Fruit fly (Drosophila melanogaster): ENCODE data around the gene ppk10.

The ppk10 gene

dm6 chr2L:10442048-10442790 is 10.0 kb downstream of the ppk10 start, which contains the start of gene loh (continued):
- TF ChIP-seq HmgD (GFP tag; optimal IDR thresholded peaks at IDR 0.05) (no peak), CG3995 (GFP tag; optimal IDR thresholded peaks at IDR 0.05) (no peak), trh (GFP tag; optimal IDR thresholded peaks at IDR 0.05) (peak; percentile 7), HLH3B (GFP tag; IDR thresholded peaks at IDR 0.05) (0 out of 2 replicates have a peak, but pooled peaks have one; percentile 45), Med (GFP tag) (peak; percentile 66), hkb (optimal IDR thresholded peaks at IDR 0.05) (no peak), hkb (GFP tag; IDR thresholded peaks at IDR 0.05) (peak; percentile 50; the same call in 1 of the 2 replicates), Ets65A (GFP tag) (peak; percentile 0), GATAe (GFP tag; conservative IDR thresholded peaks at IDR 0.05) (no peak), CG34422 (GFP tag; IDR thresholded peaks at IDR 0.05) (no peak), seq (GFP tag; IDR thresholded peaks at IDR 0.05) (0 out of 2 replicates have a peak, but pooled peaks have one; percentile 22), CG10366 (GFP tag; IDR thresholded peaks at IDR 0.05) (0 out of 2 replicates have a peak, but pooled peaks have one; percentile 8), CG11560 (tag; IDR thresholded peaks at IDR 0.05) (no peak), pfk (GFP tag; optimal IDR thresholded peaks at IDR 0.05) (no peak), CG12236 (GFP tag; optimal IDR thresholded peaks at IDR 0.05) (no peak), D19A (tag; optimal IDR thresholded peaks at IDR 0.05) (peak; percentile 74), prd (optimal IDR thresholded peaks at IDR 0.05) (no peak), prd (GFP tag; IDR thresholded peaks at IDR 0.05) (no peak), unc-4 (GFP tag; IDR thresholded peaks at IDR 0.05; ENCODE audit: partially characterized antibody) (no peak), unpg (GFP tag; optimal IDR thresholded peaks at IDR 0.05) (peak; percentile 42), lilli (GFP tag; optimal IDR thresholded peaks at IDR 0.05) (peak; percentile 22), NK7.1 (GFP tag; optimal IDR thresholded peaks at IDR 0.05) (no peak), CG34376 (GFP tag; optimal IDR thresholded peaks at IDR 0.05) (no peak), CG8765 (GFP tag; IDR thresholded peaks at IDR 0.05) (no peak), stwl (tag; optimal IDR thresholded peaks at IDR 0.05) (no peak), CG7556 (GFP tag; optimal IDR thresholded peaks at IDR 0.05) (peak; percentile 84), ab (GFP tag; optimal IDR thresholded peaks at IDR 0.05) (no peak), Nf-YC (tag; optimal IDR thresholded peaks at IDR 0.05) (peak; percentile 52), tna (GFP tag; IDR thresholded peaks at IDR 0.05; ENCODE audit: partially characterized antibody) (no peak), sens (GFP tag) (peak; percentile 75), E2f1 (GFP tag; IDR thresholded peaks at IDR 0.05) (peak; percentile 17; the same call in 1 of the 2 replicates), CG15514 (GFP tag; optimal IDR thresholded peaks at IDR 0.05) (peak; percentile 12), hb (GFP tag; IDR thresholded peaks at IDR 0.05; ENCODE audit: partially characterized antibody) (no peak), CG13424 (tag; optimal IDR thresholded peaks at IDR 0.05) (peak; percentile 73), H2.0 (GFP tag; IDR thresholded peaks at IDR 0.05) (no peak), tin (GFP tag; optimal IDR thresholded peaks at IDR 0.05) (peak; percentile 61), NC2α (GFP tag; optimal IDR thresholded peaks at IDR 0.05) (no peak), CG6272 (GFP tag; IDR thresholded peaks at IDR 0.05) (no peak), CG11504 (tag; optimal IDR thresholded peaks at IDR 0.05) (no peak), zfh2 (GFP tag; optimal IDR thresholded peaks at IDR 0.05) (no peak), CG3726 (GFP tag; IDR thresholded peaks at IDR 0.05) (no peak), lov (optimal IDR thresholded peaks at IDR 0.05) (no peak), lov (GFP tag; IDR thresholded peaks at IDR 0.05) (0 out of 3 replicates have a peak, but pooled peaks have one; percentile 15), CG14667 (GFP tag; IDR thresholded peaks at IDR 0.05) (no peak; the same call in 1 of the 2 replicates), CG2889 (GFP tag; IDR thresholded peaks at IDR 0.05) (no peak), Fer2 (tag; optimal IDR thresholded peaks at IDR 0.05) (peak; percentile 2), CG3847 (GFP tag; IDR thresholded peaks at IDR 0.05) (no peak), BtbVII (GFP tag; optimal IDR thresholded peaks at IDR 0.05) (peak; percentile 46), ci (GFP tag; IDR thresholded peaks at IDR 0.05) (peak; percentile 65; the same call in 2 of the 3 replicates), CG10959 (GFP tag; IDR thresholded peaks at IDR 0.05) (no peak), ken (GFP tag; IDR thresholded peaks at IDR 0.05) (0 out of 3 replicates have a peak, but pooled peaks have one; percentile 10)

Measured in whole organism, embryonic.